Fruit fly (Drosophila melanogaster) whole organism, embryonic: Measurements from ENCODE around the gene Tim17a2.

Experiments used
- Aef1 ChIP-seq: fragments of 200-800 bp; sonication (Bioruptor generic); IDR thresholded peaks from 3 replicates; pipeline ENCODE4 v1.3.6; 2022; ENCODE audit warnings: missing biosample characterization, missing genetic modification characterization
- Atf6 ChIP-seq: fragments of 200-800 bp; sonication (Bioruptor generic); IDR thresholded peaks from 2 replicates; pipeline ENCODE4 v1.3.6; 2022; ENCODE audit warnings: missing biosample characterization, missing genetic modification characterization
- B-H1 ChIP-seq: fragments of 200-800 bp; sonication (Bioruptor generic); IDR thresholded peaks from 3 replicates; pipeline ENCODE4 v1.3.6; 2022; ENCODE audit warnings: missing biosample characterization, missing genetic modification characterization
- BEAF-32 ChIP-seq: fragments of 200-800 bp; sonication (Bioruptor generic); optimal IDR thresholded peaks from 3 replicates; lab custom pipeline; 2017; ENCODE audit warnings: missing biosample characterization, missing genetic modification characterization, mild to moderate bottlenecking, moderate library complexity, missing genetic modification reagents
- CG10565 ChIP-seq: fragments of 200-800 bp; sonication (Bioruptor generic); optimal IDR thresholded peaks from 3 replicates; lab custom pipeline; 2016; ENCODE audit warnings: missing biosample characterization, mild to moderate bottlenecking, missing genetic modification characterization
- CG11398 ChIP-seq: fragments of 200-800 bp; sonication (Bioruptor generic); optimal IDR thresholded peaks from 2 replicates; lab custom pipeline; 2016; ENCODE audit warnings: missing biosample characterization, missing genetic modification characterization
- CG1603 ChIP-seq: fragments of 200-800 bp; sonication (Bioruptor generic); optimal IDR thresholded peaks from 2 replicates; lab custom pipeline; 2019; ENCODE audit warnings: missing biosample characterization, mild to moderate bottlenecking, missing genetic modification characterization, moderate library complexity
- CG1647 ChIP-seq: fragments of 200-800 bp; sonication (Bioruptor generic); optimal IDR thresholded peaks from 3 replicates; lab custom pipeline; 2016; ENCODE audit warnings: missing biosample characterization, missing genetic modification characterization
- CG16815 ChIP-seq: fragments of 200-800 bp; sonication (Bioruptor generic); optimal IDR thresholded peaks from 3 replicates; lab custom pipeline; 2017; ENCODE audit warnings: missing biosample characterization, mild to moderate bottlenecking, missing genetic modification characterization
- CG1792 ChIP-seq: fragments of 200-800 bp; sonication (Bioruptor generic); optimal IDR thresholded peaks from 2 replicates; lab custom pipeline; 2016; ENCODE audit warnings: missing biosample characterization, missing genetic modification characterization
- CG30431 ChIP-seq: fragments of 200-800 bp; sonication (Bioruptor generic); optimal IDR thresholded peaks from 2 replicates; lab custom pipeline; 2017; ENCODE audit warnings: missing biosample characterization, missing genetic modification characterization
- CG3163 ChIP-seq: fragments of 200-800 bp; sonication (Bioruptor generic); optimal IDR thresholded peaks from 3 replicates; lab custom pipeline; 2016; ENCODE audit warnings: missing biosample characterization, missing genetic modification characterization
- CG4328 ChIP-seq: fragments of 200-800 bp; sonication (Bioruptor generic); optimal IDR thresholded peaks from 3 replicates; lab custom pipeline; 2017; ENCODE audit warnings: missing biosample characterization, missing genetic modification reagents, missing genetic modification characterization
- CG6272 ChIP-seq: fragments of 200-800 bp; sonication (Bioruptor generic); IDR thresholded peaks from 2 replicates; pipeline ENCODE4 v1.3.6; 2022; ENCODE audit warnings: missing biosample characterization, missing genetic modification characterization
- CG6683 ChIP-seq: fragments of 200-800 bp; sonication (Bioruptor generic); optimal IDR thresholded peaks from 2 replicates; lab custom pipeline; 2017; ENCODE audit warnings: missing biosample characterization, mild to moderate bottlenecking, missing genetic modification characterization, missing genetic modification reagents
- CG7987 ChIP-seq: fragments of 200-800 bp; sonication (Bioruptor generic); optimal IDR thresholded peaks from 2 replicates; lab custom pipeline; 2018; ENCODE audit warnings: missing biosample characterization, mild to moderate bottlenecking, missing genetic modification characterization, moderate library complexity
- CG9215 ChIP-seq: fragments of 200-800 bp; sonication (Bioruptor generic); IDR thresholded peaks from 2 replicates; pipeline ENCODE4 v1.3.6; 2022; ENCODE audit warnings: missing biosample characterization, missing genetic modification characterization
- CG9437 ChIP-seq: fragments of 200-800 bp; sonication (Bioruptor generic); optimal IDR thresholded peaks from 2 replicates; lab custom pipeline; 2018; ENCODE audit warnings: missing biosample characterization, mild to moderate bottlenecking, missing genetic modification characterization
- CG9876 ChIP-seq: fragments of 200-800 bp; sonication (Bioruptor generic); optimal IDR thresholded peaks from 2 replicates; lab custom pipeline; 2016; ENCODE audit warnings: missing biosample characterization, missing genetic modification characterization
- CHES-1-like ChIP-seq: fragments of 200-800 bp; sonication (Bioruptor generic); optimal IDR thresholded peaks from 2 replicates; lab custom pipeline; 2016; ENCODE audit warnings: missing biosample characterization, missing genetic modification characterization
- Dad ChIP-seq: fragments of 200-800 bp; sonication (Bioruptor generic); optimal IDR thresholded peaks from 3 replicates; lab custom pipeline; 2016; ENCODE audit warnings: missing biosample characterization, missing genetic modification characterization
- Dbx ChIP-seq: fragments of 200-800 bp; sonication (Bioruptor generic); IDR thresholded peaks from 3 replicates; pipeline ENCODE4 v1.3.6; 2022; ENCODE audit warnings: missing biosample characterization, missing genetic modification characterization
- Dek ChIP-seq: fragments of 200-800 bp; sonication (Bioruptor generic); optimal IDR thresholded peaks from 3 replicates; lab custom pipeline; 2019; ENCODE audit warnings: missing biosample characterization, mild to moderate bottlenecking, missing genetic modification characterization, moderate library complexity
- Dip2 ChIP-seq: fragments of 200-800 bp; sonication (Bioruptor generic); IDR thresholded peaks from 2 replicates; pipeline ENCODE4 v1.3.6; 2022; ENCODE audit warnings: missing biosample characterization, missing genetic modification characterization
- Dp ChIP-seq: fragments of 200-800 bp; sonication (Bioruptor generic); optimal IDR thresholded peaks from 2 replicates; lab custom pipeline; 2018; ENCODE audit warnings: missing biosample characterization, mild to moderate bottlenecking, missing genetic modification characterization, moderate library complexity
- Elba2 ChIP-seq: fragments of 200-800 bp; sonication (Bioruptor generic); optimal IDR thresholded peaks from 3 replicates; lab custom pipeline; 2016; ENCODE audit warnings: missing biosample characterization, missing genetic modification characterization
- H15 ChIP-seq: fragments of 200-800 bp; sonication (Bioruptor generic); IDR thresholded peaks from 3 replicates; pipeline ENCODE4 v1.3.6; 2022; ENCODE audit warnings: missing biosample characterization, missing genetic modification characterization
- Hey ChIP-seq: fragments of 200-800 bp; sonication (Bioruptor generic); optimal IDR thresholded peaks from 3 replicates; lab custom pipeline; 2018; ENCODE audit warnings: missing biosample characterization, mild to moderate bottlenecking, missing genetic modification characterization
- Hr51 ChIP-seq, 2 experiments: fragments of 200-800 bp; sonication (Bioruptor generic); optimal IDR thresholded peaks; 2 replicates in 1 of 2; 3 replicates in 1 of 2; lab custom pipeline; 2016 to 2018; ENCODE audit warnings: missing biosample characterization in 2 of 2, missing genetic modification characterization in 2 of 2, mild to moderate bottlenecking in 1 of 2, moderate library complexity in 1 of 2
- Lim3 ChIP-seq: fragments of 200-800 bp; sonication (Bioruptor generic); IDR thresholded peaks from 2 replicates; pipeline ENCODE4 v1.3.6; 2022; ENCODE audit warnings: missing biosample characterization, missing genetic modification characterization
- MESR4 ChIP-seq: fragments of 200-800 bp; sonication (Bioruptor generic); optimal IDR thresholded peaks from 2 replicates; lab custom pipeline; 2018; ENCODE audit warnings: missing biosample characterization, mild to moderate bottlenecking, missing genetic modification characterization, moderate library complexity
- Med ChIP-seq: fragments of 200-800 bp; sonication (Bioruptor generic); peaks from one replicate; lab custom pipeline; 2016; ENCODE audit warnings: missing biosample characterization, missing genetic modification characterization, mild to moderate bottlenecking, inconsistent platforms, moderate library complexity
- NC2α ChIP-seq: fragments of 200-800 bp; sonication (Bioruptor generic); optimal IDR thresholded peaks from 2 replicates; lab custom pipeline; 2016; ENCODE audit warnings: missing biosample characterization, missing genetic modification characterization
- Nf-YC ChIP-seq: fragments of 200-800 bp; optimal IDR thresholded peaks from 3 replicates; lab custom pipeline; 2019; ENCODE audit warnings: missing biosample characterization, mild to moderate bottlenecking, missing genetic modification characterization, moderate library complexity
- Sry-δ ChIP-seq: fragments of 200-800 bp; sonication (Bioruptor generic); optimal IDR thresholded peaks from 2 replicates; lab custom pipeline; 2016; ENCODE audit warnings: missing biosample characterization, missing genetic modification characterization
- ab ChIP-seq: fragments of 200-800 bp; sonication (Bioruptor generic); optimal IDR thresholded peaks from 2 replicates; lab custom pipeline; 2016; ENCODE audit warnings: missing biosample characterization, missing genetic modification characterization
- bbx ChIP-seq: fragments of 200-800 bp; sonication (Bioruptor generic); IDR thresholded peaks from 2 replicates; pipeline ENCODE4 v1.3.6; 2022; ENCODE audit warnings: missing biosample characterization, missing genetic modification characterization; ENCODE audit not compliant: partially characterized antibody
- cad ChIP-seq: fragments of >200 bp; optimal IDR thresholded peaks from 2 replicates; lab custom pipeline; 2017; ENCODE audit warnings: missing biosample characterization, missing genetic modification characterization
- chinmo ChIP-seq: fragments of 200-800 bp; sonication (Bioruptor generic); IDR thresholded peaks from 4 replicates; pipeline ENCODE4 v1.3.6; 2022; ENCODE audit warnings: missing biosample characterization, missing genetic modification characterization; ENCODE audit not compliant: partially characterized antibody
- dimm ChIP-seq: fragments of 200-800 bp; sonication (Bioruptor generic); IDR thresholded peaks from 2 replicates; pipeline ENCODE4 v1.3.6; 2022; ENCODE audit warnings: missing biosample characterization, missing genetic modification characterization
- dysf ChIP-seq: fragments of 200-800 bp; sonication (Bioruptor generic); IDR thresholded peaks from 3 replicates; pipeline ENCODE4 v1.3.6; 2022; ENCODE audit warnings: missing biosample characterization, missing genetic modification characterization
- lbe ChIP-seq: fragments of 200-800 bp; sonication (Bioruptor generic); optimal IDR thresholded peaks from 2 replicates; lab custom pipeline; 2016; ENCODE audit warnings: missing biosample characterization, mild to moderate bottlenecking, missing genetic modification characterization
- luna ChIP-seq: fragments of 200-800 bp; sonication (Bioruptor generic); optimal IDR thresholded peaks from 2 replicates; lab custom pipeline; 2016; ENCODE audit warnings: missing biosample characterization, missing genetic modification characterization
- phol ChIP-seq: fragments of 200-800 bp; sonication (Bioruptor generic); optimal IDR thresholded peaks from 3 replicates; lab custom pipeline; 2018; ENCODE audit warnings: missing biosample characterization, mild to moderate bottlenecking, missing genetic modification characterization, moderate library complexity
- pita ChIP-seq: fragments of 200-800 bp; sonication (Bioruptor generic); optimal IDR thresholded peaks from 2 replicates; lab custom pipeline; 2017; ENCODE audit warnings: missing biosample characterization, mild to moderate bottlenecking, missing genetic modification characterization
- pzg ChIP-seq: fragments of 200-800 bp; sonication (Bioruptor generic); optimal IDR thresholded peaks from 3 replicates; lab custom pipeline; 2018; ENCODE audit warnings: missing biosample characterization, mild to moderate bottlenecking, missing genetic modification characterization, moderate library complexity
- sqz ChIP-seq: fragments of 200-800 bp; sonication (Bioruptor generic); optimal IDR thresholded peaks from 3 replicates; lab custom pipeline; 2018; ENCODE audit warnings: missing biosample characterization, mild to moderate bottlenecking, missing genetic modification characterization
- stwl ChIP-seq: fragments of 200-800 bp; sonication (Bioruptor generic); optimal IDR thresholded peaks from 3 replicates; lab custom pipeline; 2018; ENCODE audit warnings: missing biosample characterization, mild to moderate bottlenecking, missing genetic modification characterization, moderate library complexity
- trh ChIP-seq: fragments of 200-800 bp; sonication (Bioruptor generic); optimal IDR thresholded peaks from 2 replicates; lab custom pipeline; 2016; ENCODE audit warnings: missing biosample characterization, missing genetic modification characterization
- wek ChIP-seq: fragments of 200-800 bp; sonication (Bioruptor generic); optimal IDR thresholded peaks from 3 replicates; lab custom pipeline; 2018; ENCODE audit warnings: missing biosample characterization, mild to moderate bottlenecking, missing genetic modification characterization, moderate library complexity

The Tim17a2 gene

DNA sequence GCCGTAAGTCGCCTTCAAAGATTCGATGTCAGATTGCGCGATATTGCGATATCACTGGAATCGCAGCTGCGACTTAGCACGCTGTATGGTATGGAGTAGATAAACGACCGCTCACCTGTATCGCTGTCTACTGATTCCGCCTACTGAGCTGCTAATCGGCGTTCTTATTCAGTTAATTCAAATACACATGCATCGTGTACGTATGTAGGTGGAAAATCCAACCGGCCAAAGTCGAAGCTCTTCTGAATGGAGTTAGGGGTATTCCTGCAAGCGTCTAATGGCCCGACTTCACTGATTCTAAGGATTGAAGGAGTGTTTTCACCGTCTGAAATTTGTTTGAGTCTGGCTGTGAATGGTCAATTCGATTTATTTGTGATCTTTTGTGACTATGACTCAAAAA is 39.4 kb downstream of the Tim17a2 start, which contains the start of gene CG2604 (continued):
- TF ChIP-seq CG30431 (GFP tag; lab: Kevin White, UChicago) (no peak), Elba2 (GFP tag; lab: Kevin White, UChicago) (peak; percentile 50), Med (peak; percentile 74)

DNA sequence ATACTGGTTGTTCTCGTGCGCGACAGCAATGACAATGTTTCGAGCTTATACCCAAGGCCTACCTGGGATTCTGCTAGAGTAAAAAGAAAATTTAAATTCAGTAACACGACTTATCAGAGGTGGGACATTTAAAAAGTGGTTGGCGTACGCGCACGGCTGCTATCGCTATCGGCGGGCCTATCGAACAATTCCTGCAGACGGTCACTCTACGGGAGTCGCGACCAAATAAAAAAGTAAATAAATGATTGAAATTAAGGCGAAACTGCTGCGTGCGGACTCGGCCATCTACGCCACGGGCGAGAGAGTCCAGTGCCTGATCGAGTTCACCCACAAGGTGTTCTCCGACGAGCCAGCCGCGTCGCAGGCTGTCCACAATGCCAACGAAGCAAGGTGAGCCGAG is 43.0 kb downstream of the Tim17a2 start, which contains the start of the genes Prosbeta2R2 and CG1116:
TSS of gene Prosbeta2R2 (minus strand) at position 63 of the 400 bp plus-strand sequence.
TSS of gene CG1116 (plus strand) at position 192 of the 400 bp plus-strand sequence.
- TF ChIP-seq CG11398 (GFP tag; lab: Kevin White, UChicago) (no peak), CG6683 (GFP tag; lab: Kevin White, UChicago) (no peak), Dp (peak; percentile 95), Dip2 (GFP tag; lab: Robert Waterston, UW) (no peak), CG9215 (GFP tag; lab: Robert Waterston, UW) (no peak), H15 (no peak), lbe (GFP tag; lab: Kevin White, UChicago) (no peak), Hey (tag; lab: Kevin White, UChicago) (no peak), Dbx (GFP tag; lab: Robert Waterston, UW) (no peak), trh (no peak), Atf6 (no peak), Nf-YC (tag; lab: Kevin White, UChicago) (no peak), CG6272 (no peak), CG10565 (no peak), pita (GFP tag; lab: Kevin White, UChicago) (no peak), CG1603 (tag; lab: Kevin White, UChicago) (peak; percentile 28), stwl (peak; percentile 3), NC2α (GFP tag; lab: Kevin White, UChicago) (no peak), Sry-δ (GFP tag; lab: Kevin White, UChicago) (peak; percentile 80), CG1647 (GFP tag; lab: Kevin White, UChicago) (no peak), CG3163 (GFP tag; lab: Kevin White, UChicago) (no peak), Aef1 (no peak), chinmo (peak; percentile 66; the same call in 1 of the 4 replicates), CG1792 (GFP tag; lab: Kevin White, UChicago) (no peak), Hr51 (GFP tag; optimal IDR thresholded peaks at IDR 0.05; lab: Kevin White, UChicago) (no peak), CHES-1-like (GFP tag; lab: Kevin White, UChicago) (no peak), CG7987 (GFP tag; lab: Kevin White, UChicago) (no peak), Med (peak; percentile 80), CG4328 (GFP tag; lab: Kevin White, UChicago) (no peak), Dad (GFP tag; lab: Kevin White, UChicago) (no peak), ab (no peak), dimm (no peak), luna (no peak), sqz (GFP tag; lab: Kevin White, UChicago) (no peak), dysf (GFP tag; lab: Robert Waterston, UW) (no peak), wek (GFP tag; lab: Kevin White, UChicago) (no peak), phol (tag; lab: Kevin White, UChicago) (peak; percentile 0), Dek (tag; lab: Kevin White, UChicago) (no peak), MESR4 (peak; percentile 78), Lim3 (GFP tag; lab: Robert Waterston, UW) (no peak), CG9437 (GFP tag; lab: Kevin White, UChicago) (no peak), BEAF-32 (GFP tag; lab: Kevin White, UChicago) (peak; percentile 63), bbx (peak; percentile 73), cad (GFP tag; lab: Kevin White, UChicago) (no peak), B-H1 (GFP tag; lab: Robert Waterston, UW) (no peak), pzg (peak; percentile 71), CG16815 (GFP tag; lab: Kevin White, UChicago) (no peak), CG9876 (GFP tag; lab: Kevin White, UChicago) (no peak)
